Worm (Caenorhabditis elegans): ENCODE measurements around the gene srr-1.

ce11 chrV:13020638-13021037 lies 32.9 kb downstream of the srr-1 start:
- TF ChIP-seq tra-4 (tag; optimal IDR thresholded peaks at IDR 0.05) (no peak), ama-1 (optimal IDR thresholded peaks at IDR 0.05) (no peak), flt-1 (GFP tag; IDR thresholded peaks at IDR 0.05) (no peak), sea-1 (GFP tag; conservative IDR thresholded peaks at IDR 0.05) (no peak), scrt-1 (GFP tag; IDR thresholded peaks at IDR 0.05) (no peak), ceh-13 (GFP tag; optimal IDR thresholded peaks at IDR 0.05) (no peak), F13C5.2 (tag; optimal IDR thresholded peaks at IDR 0.05) (no peak), aly-1 (tag; optimal IDR thresholded peaks at IDR 0.05) (no peak), tbx-37 (GFP tag; conservative IDR thresholded peaks at IDR 0.05) (no peak), hmbx-1 (tag; optimal IDR thresholded peaks at IDR 0.05) (no peak), pes-1 (GFP tag; IDR thresholded peaks at IDR 0.05) (no peak), ceh-36 (tag; optimal IDR thresholded peaks at IDR 0.05) (no peak), B0310.2 (tag; optimal IDR thresholded peaks at IDR 0.05) (no peak)

All from whole organism, early embryonic.